Fruit fly (Drosophila melanogaster) whole organism, embryonic: Measurements from ENCODE around the gene CG10793.

Source experiments
- Atf3 ChIP-seq: fragments of 200-800 bp; sonication (Bioruptor generic); optimal IDR thresholded peaks from 3 replicates; lab custom pipeline; 2016; ENCODE audit warnings: missing biosample characterization, missing genetic modification characterization
- Awh ChIP-seq: fragments of 200-800 bp; sonication (Bioruptor generic); IDR thresholded peaks from 2 replicates; pipeline ENCODE4, ENCODE4 v1.3.6; 2022; ENCODE audit warnings: missing biosample characterization, missing genetic modification characterization
- C15 ChIP-seq: fragments of 200-800 bp; sonication (Bioruptor generic); IDR thresholded peaks from 3 replicates; pipeline ENCODE4 v1.3.6; 2022; ENCODE audit warnings: missing biosample characterization, missing genetic modification characterization
- CG11093 ChIP-seq: fragments of 200-800 bp; sonication (Bioruptor generic); IDR thresholded peaks from 3 replicates; pipeline ENCODE4 v1.3.6; 2022; ENCODE audit warnings: missing biosample characterization, missing genetic modification characterization
- CG11504 ChIP-seq: fragments of 200-800 bp; sonication (Bioruptor generic); optimal IDR thresholded peaks from 3 replicates; lab custom pipeline; 2019; ENCODE audit warnings: missing biosample characterization, mild to moderate bottlenecking, missing genetic modification characterization, moderate library complexity
- CG11723 ChIP-seq: fragments of 200-800 bp; sonication (Bioruptor generic); optimal IDR thresholded peaks from 2 replicates; lab custom pipeline; 2017; ENCODE audit warnings: missing biosample characterization, mild to moderate bottlenecking, missing genetic modification characterization
- CG12299 ChIP-seq: fragments of 200-800 bp; sonication (Bioruptor generic); optimal IDR thresholded peaks from 2 replicates; lab custom pipeline; 2018; ENCODE audit warnings: missing biosample characterization, mild to moderate bottlenecking, missing genetic modification characterization
- CG12769 ChIP-seq: fragments of 200-800 bp; sonication (Bioruptor generic); optimal IDR thresholded peaks from 2 replicates; lab custom pipeline; 2019; ENCODE audit warnings: missing biosample characterization, mild to moderate bottlenecking, missing genetic modification characterization, moderate library complexity
- CG13624 ChIP-seq: fragments of 200-800 bp; sonication (Bioruptor generic); optimal IDR thresholded peaks from 2 replicates; lab custom pipeline; 2016; ENCODE audit warnings: missing biosample characterization, missing genetic modification characterization
- CG15269 ChIP-seq: fragments of 200-800 bp; sonication (Bioruptor generic); optimal IDR thresholded peaks from 2 replicates; lab custom pipeline; 2018; ENCODE audit warnings: missing biosample characterization, mild to moderate bottlenecking, missing genetic modification characterization, moderate library complexity
- CG16813 ChIP-seq: fragments of 200-800 bp; sonication (Bioruptor generic); IDR thresholded peaks from 3 replicates; pipeline ENCODE4 v1.3.6; 2022; ENCODE audit warnings: missing biosample characterization, missing genetic modification characterization; ENCODE audit not compliant: partially characterized antibody
- CG17361 ChIP-seq: fragments of 200-800 bp; sonication (Bioruptor generic); IDR thresholded peaks from 3 replicates; pipeline ENCODE4 v1.3.6; 2022; ENCODE audit warnings: missing biosample characterization, missing genetic modification characterization
- CG18011 ChIP-seq: fragments of 200-800 bp; sonication (Bioruptor generic); optimal IDR thresholded peaks from 2 replicates; lab custom pipeline; 2017; ENCODE audit warnings: missing biosample characterization, missing genetic modification characterization, mild to moderate bottlenecking, moderate library complexity, missing genotype
- CG1832 ChIP-seq: fragments of 200-800 bp; sonication (Bioruptor generic); optimal IDR thresholded peaks from 2 replicates; lab custom pipeline; 2017; ENCODE audit warnings: missing biosample characterization, mild to moderate bottlenecking, missing genetic modification characterization, inconsistent platforms
- CG18476 ChIP-seq: fragments of 200-800 bp; sonication (Bioruptor generic); optimal IDR thresholded peaks from 2 replicates; lab custom pipeline; 2016; ENCODE audit warnings: missing biosample characterization, mild to moderate bottlenecking, missing genetic modification characterization
- CG2875 ChIP-seq: fragments of 200-800 bp; sonication (Bioruptor generic); optimal IDR thresholded peaks from 2 replicates; lab custom pipeline; 2017; ENCODE audit warnings: missing biosample characterization, mild to moderate bottlenecking, missing genetic modification characterization, missing genetic modification reagents
- CG30020 ChIP-seq: fragments of 200-800 bp; optimal IDR thresholded peaks from 2 replicates; lab custom pipeline; 2019; ENCODE audit warnings: missing biosample characterization, mild to moderate bottlenecking, missing genetic modification characterization, moderate library complexity
- CG33213 ChIP-seq: fragments of 200-800 bp; sonication (Bioruptor generic); optimal IDR thresholded peaks from 3 replicates; lab custom pipeline; 2016; ENCODE audit warnings: missing biosample characterization, missing genetic modification characterization
- CG4360 ChIP-seq: fragments of 200-800 bp; sonication (Bioruptor generic); IDR thresholded peaks from 2 replicates; pipeline ENCODE4 v1.3.6; 2022; ENCODE audit warnings: missing biosample characterization, missing genetic modification characterization
- CG8281 ChIP-seq: fragments of 200-800 bp; sonication (Bioruptor generic); optimal IDR thresholded peaks from 2 replicates; lab custom pipeline; 2018; ENCODE audit warnings: missing biosample characterization, mild to moderate bottlenecking, missing genetic modification characterization, moderate library complexity
- CrebB ChIP-seq: fragments of 200-800 bp; sonication (Bioruptor generic); optimal IDR thresholded peaks from 3 replicates; lab custom pipeline; 2018; ENCODE audit warnings: missing biosample characterization, mild to moderate bottlenecking, missing genetic modification characterization
- Dad ChIP-seq: fragments of 200-800 bp; sonication (Bioruptor generic); optimal IDR thresholded peaks from 3 replicates; lab custom pipeline; 2016; ENCODE audit warnings: missing biosample characterization, missing genetic modification characterization
- Deaf1 ChIP-seq: fragments of 200-800 bp; optimal IDR thresholded peaks from 3 replicates; lab custom pipeline; 2019; ENCODE audit warnings: missing biosample characterization, mild to moderate bottlenecking, missing genetic modification characterization, moderate library complexity
- HmgD ChIP-seq: fragments of 200-800 bp; sonication (Bioruptor generic); optimal IDR thresholded peaks from 3 replicates; lab custom pipeline; 2016; ENCODE audit warnings: missing biosample characterization, missing genetic modification characterization
- NC2β ChIP-seq: fragments of 200-800 bp; sonication (Bioruptor generic); optimal IDR thresholded peaks from 2 replicates; lab custom pipeline; 2016; ENCODE audit warnings: missing biosample characterization, missing genetic modification characterization
- Nf-YB ChIP-seq: fragments of 200-800 bp; sonication (Bioruptor generic); optimal IDR thresholded peaks from 3 replicates; lab custom pipeline; 2019; ENCODE audit warnings: missing biosample characterization, mild to moderate bottlenecking, missing genetic modification characterization, moderate library complexity
- Side ChIP-seq: fragments of 200-800 bp; sonication (Bioruptor generic); optimal IDR thresholded peaks from 2 replicates; lab custom pipeline; 2016; ENCODE audit warnings: missing biosample characterization, missing genetic modification characterization
- Sry-β ChIP-seq: fragments of 200-800 bp; sonication (Bioruptor generic); optimal IDR thresholded peaks from 2 replicates; lab custom pipeline; 2018; ENCODE audit warnings: missing biosample characterization, mild to moderate bottlenecking, missing genetic modification characterization, moderate library complexity
- YL-1 ChIP-seq: fragments of 200-800 bp; sonication (Bioruptor generic); optimal IDR thresholded peaks from 3 replicates; lab custom pipeline; 2017; ENCODE audit warnings: missing biosample characterization, mild to moderate bottlenecking, missing genetic modification characterization
- ap ChIP-seq: fragments of 200-800 bp; sonication (Bioruptor generic); IDR thresholded peaks from 2 replicates; pipeline ENCODE4 v1.3.6; 2022; ENCODE audit warnings: missing biosample characterization, missing genetic modification characterization
- da ChIP-seq: fragments of 200-800 bp; sonication (Bioruptor generic); optimal IDR thresholded peaks from 2 replicates; lab custom pipeline; 2016; ENCODE audit warnings: missing biosample characterization, missing genetic modification characterization
- dati ChIP-seq: fragments of 200-800 bp; sonication (Bioruptor generic); IDR thresholded peaks from 2 replicates; pipeline ENCODE4 v1.3.6; 2022; ENCODE audit warnings: missing biosample characterization, missing genetic modification characterization
- dmrt11E ChIP-seq: fragments of 200-800 bp; sonication (Bioruptor generic); optimal IDR thresholded peaks from 3 replicates; lab custom pipeline; 2018; ENCODE audit warnings: missing biosample characterization, mild to moderate bottlenecking, missing genetic modification characterization, moderate library complexity
- lab ChIP-seq: fragments of 200-800 bp; sonication (Bioruptor generic); optimal IDR thresholded peaks from 3 replicates; lab custom pipeline; 2017; ENCODE audit warnings: missing biosample characterization, missing genetic modification characterization, mild to moderate bottlenecking, moderate library complexity, missing genetic modification reagents
- luna ChIP-seq: fragments of 200-800 bp; sonication (Bioruptor generic); optimal IDR thresholded peaks from 2 replicates; lab custom pipeline; 2016; ENCODE audit warnings: missing biosample characterization, missing genetic modification characterization
- odd ChIP-seq: fragments of 200-800 bp; sonication (Bioruptor generic); optimal IDR thresholded peaks from 2 replicates; lab custom pipeline; 2017; ENCODE audit warnings: missing biosample characterization, mild to moderate bottlenecking, missing genetic modification characterization
- pb ChIP-seq: fragments of 200-800 bp; sonication (Bioruptor generic); optimal IDR thresholded peaks from 3 replicates; lab custom pipeline; 2016; ENCODE audit warnings: missing biosample characterization, missing genetic modification characterization
- peb ChIP-seq: fragments of 200-800 bp; sonication (Bioruptor generic); IDR thresholded peaks from 2 replicates; pipeline ENCODE4 v1.3.6; 2022; ENCODE audit warnings: missing biosample characterization, missing genetic modification characterization
- phol ChIP-seq: fragments of 200-800 bp; sonication (Bioruptor generic); optimal IDR thresholded peaks from 3 replicates; lab custom pipeline; 2018; ENCODE audit warnings: missing biosample characterization, mild to moderate bottlenecking, missing genetic modification characterization, moderate library complexity
- prd ChIP-seq, 3 experiments: fragments of >200 bp in 2 of 3; fragments of 200-800 bp in 1 of 3; sonication (Bioruptor generic) in 1 of 3; optimal IDR thresholded peaks in 2 of 3; IDR thresholded peaks in 1 of 3; 2 replicates in 2 of 3; 3 replicates in 1 of 3; pipeline versions ENCODE4 v1.3.6 to Lab custom; 2017 to 2022; ENCODE audit warnings: missing biosample characterization in 1 of 3, missing genetic modification characterization in 1 of 3
- pros ChIP-seq: fragments of 200-800 bp; sonication (Bioruptor generic); optimal IDR thresholded peaks from 3 replicates; lab custom pipeline; 2019; ENCODE audit warnings: missing biosample characterization, mild to moderate bottlenecking, missing genetic modification characterization, moderate library complexity
- repo ChIP-seq: fragments of 200-800 bp; sonication (Bioruptor generic); optimal IDR thresholded peaks from 2 replicates; lab custom pipeline; 2016; ENCODE audit warnings: missing biosample characterization, missing genetic modification characterization
- row ChIP-seq: fragments of 200-800 bp; sonication (Bioruptor generic); IDR thresholded peaks from 3 replicates; pipeline ENCODE4 v1.3.6; 2022; ENCODE audit warnings: missing biosample characterization, missing genetic modification characterization
- ssp ChIP-seq: fragments of 200-800 bp; sonication (Bioruptor generic); IDR thresholded peaks from 2 replicates; pipeline ENCODE4 v1.3.6; 2022; ENCODE audit warnings: missing biosample characterization, missing genetic modification characterization
- tx ChIP-seq: fragments of 200-800 bp; sonication (Bioruptor generic); optimal IDR thresholded peaks from 2 replicates; lab custom pipeline; 2016; ENCODE audit warnings: missing biosample characterization, missing genetic modification characterization
- vnd ChIP-seq: fragments of 200-800 bp; sonication (Bioruptor generic); IDR thresholded peaks from 3 replicates; pipeline ENCODE4 v1.3.6; 2022; ENCODE audit warnings: missing biosample characterization, missing genetic modification characterization; ENCODE audit not compliant: partially characterized antibody
- vvl ChIP-seq: fragments of 200-800 bp; sonication (Bioruptor generic); IDR thresholded peaks from 2 replicates; pipeline ENCODE4 v1.3.6; 2022; ENCODE audit warnings: missing biosample characterization, missing genetic modification characterization
- z ChIP-seq: fragments of 200-800 bp; sonication (Bioruptor generic); IDR thresholded peaks from 3 replicates; pipeline ENCODE4 v1.3.6; 2022; ENCODE audit warnings: missing biosample characterization, missing genetic modification characterization
- zen2 ChIP-seq: fragments of 200-800 bp; sonication (Bioruptor generic); IDR thresholded peaks from 3 replicates; pipeline ENCODE4 v1.3.6; 2022; ENCODE audit warnings: missing biosample characterization, missing genetic modification characterization; ENCODE audit not compliant: partially characterized antibody
- zf30C ChIP-seq: fragments of 200-800 bp; sonication (Bioruptor generic); optimal IDR thresholded peaks from 3 replicates; lab custom pipeline; 2018; ENCODE audit warnings: missing biosample characterization, mild to moderate bottlenecking, missing genetic modification characterization

CG10793 gene

dm6 chrX:3363676-3364075, 47.5 kb upstream of the CG10793 start (continued):
- TF ChIP-seq pros (GFP tag; lab: Kevin White, UChicago) (no peak), CG11504 (tag; lab: Kevin White, UChicago) (peak; percentile 40), CG2875 (GFP tag; lab: Kevin White, UChicago) (no peak), tx (GFP tag; lab: Kevin White, UChicago) (peak; percentile 49), C15 (GFP tag; lab: Robert Waterston, UW) (0 out of 3 replicates have a peak, but pooled peaks have one; percentile 43), pb (GFP tag; lab: Kevin White, UChicago) (peak; percentile 22), vnd (no peak), Nf-YB (GFP tag; lab: Kevin White, UChicago) (no peak), NC2β (peak; percentile 49), Sry-β (no peak), CG16813 (GFP tag; lab: Robert Waterston, UW) (no peak), row (GFP tag; lab: Robert Waterston, UW) (peak; percentile 56), Awh (GFP tag; lab: Robert Waterston, UW) (peak; percentile 64), ssp (peak; percentile 54; the same call in 1 of the 2 replicates), da (GFP tag; lab: Kevin White, UChicago) (peak; percentile 29), vvl (GFP tag; lab: Robert Waterston, UW) (peak; percentile 81), zf30C (peak; percentile 26), peb (GFP tag; lab: Robert Waterston, UW) (no peak), CG12299 (tag; lab: Kevin White, UChicago) (peak; percentile 32), Dad (GFP tag; lab: Kevin White, UChicago) (peak; percentile 34), HmgD (GFP tag; lab: Kevin White, UChicago) (no peak), Side (GFP tag; lab: Kevin White, UChicago) (peak; percentile 53), CG12769 (peak; percentile 91), CG30020 (tag; lab: Kevin White, UChicago) (no peak), CG17361 (GFP tag; lab: Robert Waterston, UW) (peak; percentile 33; the same call in 2 of the 3 replicates), luna (GFP tag; lab: Kevin White, UChicago) (peak; percentile 51), dati (GFP tag; lab: Robert Waterston, UW) (no peak), prd (optimal IDR thresholded peaks at IDR 0.05; lab: Kevin White, UChicago) (no peak), prd (GFP tag; IDR thresholded peaks at IDR 0.05; lab: Robert Waterston, UW) (peak; percentile 86), odd (GFP tag; lab: Kevin White, UChicago) (no peak), z (GFP tag; lab: Robert Waterston, UW) (no peak), CG15269 (tag; lab: Kevin White, UChicago) (peak; percentile 27), zen2 (GFP tag; lab: Robert Waterston, UW) (no peak), CG13624 (GFP tag; lab: Kevin White, UChicago) (peak; percentile 84), CG4360 (GFP tag; lab: Robert Waterston, UW) (no peak), CG11093 (GFP tag; lab: Robert Waterston, UW) (0 out of 3 replicates have a peak, but pooled peaks have one; percentile 21), YL-1 (GFP tag; lab: Kevin White, UChicago) (no peak), phol (peak; percentile 47), Deaf1 (no peak), CG18476 (peak; percentile 41), CG1832 (GFP tag; lab: Kevin White, UChicago) (no peak), CG8281 (tag; lab: Kevin White, UChicago) (no peak), CG33213 (peak; percentile 48), ap (GFP tag; lab: Robert Waterston, UW) (no peak), CG11723 (GFP tag; lab: Kevin White, UChicago) (no peak), Atf3 (GFP tag; lab: Kevin White, UChicago) (no peak), repo (GFP tag; lab: Kevin White, UChicago) (peak; percentile 50), CG18011 (GFP tag; lab: Kevin White, UChicago) (peak; percentile 19), CrebB (tag; lab: Kevin White, UChicago) (peak; percentile 63), lab (peak; percentile 87), dmrt11E (tag; lab: Kevin White, UChicago) (peak; percentile 48)
